Fruit fly (Drosophila melanogaster) whole organism, embryonic: ENCODE measurements around the gene CG9270.

Experiments used
- B-H1 ChIP-seq: fragments of 200-800 bp; sonication (Bioruptor generic); IDR thresholded peaks from 3 replicates; pipeline ENCODE4 v1.3.6; 2022; ENCODE audit warnings: missing biosample characterization, missing genetic modification characterization
- Bteb2 ChIP-seq: fragments of 200-800 bp; sonication (Bioruptor generic); optimal IDR thresholded peaks from 2 replicates; lab custom pipeline; 2016; ENCODE audit warnings: missing biosample characterization, missing genetic modification characterization
- CG10321 ChIP-seq: fragments of 200-800 bp; sonication (Bioruptor generic); IDR thresholded peaks from 2 replicates; pipeline ENCODE4 v1.3.6; 2022; ENCODE audit warnings: missing biosample characterization, missing genetic modification characterization
- CG10366 ChIP-seq: fragments of 200-800 bp; sonication (Bioruptor generic); IDR thresholded peaks from 2 replicates; pipeline ENCODE4 v1.3.6; 2022; ENCODE audit warnings: missing biosample characterization, missing genetic modification characterization
- CG11093 ChIP-seq: fragments of 200-800 bp; sonication (Bioruptor generic); IDR thresholded peaks from 3 replicates; pipeline ENCODE4 v1.3.6; 2022; ENCODE audit warnings: missing biosample characterization, missing genetic modification characterization
- CG13287 ChIP-seq: fragments of 200-800 bp; sonication (Bioruptor generic); IDR thresholded peaks from 2 replicates; pipeline ENCODE4 v1.3.6; 2022; ENCODE audit warnings: missing biosample characterization, missing genetic modification characterization; ENCODE audit not compliant: partially characterized antibody
- CG13894 ChIP-seq: fragments of 200-800 bp; sonication (Bioruptor generic); optimal IDR thresholded peaks from 3 replicates; lab custom pipeline; 2018; ENCODE audit warnings: missing biosample characterization, mild to moderate bottlenecking, missing genetic modification characterization, moderate library complexity
- CG15479 ChIP-seq: fragments of 200-800 bp; sonication (Bioruptor generic); optimal IDR thresholded peaks from 3 replicates; lab custom pipeline; 2019; ENCODE audit warnings: missing biosample characterization, mild to moderate bottlenecking, missing genetic modification characterization, moderate library complexity
- CG17568 ChIP-seq: fragments of 200-800 bp; sonication (Bioruptor generic); optimal IDR thresholded peaks from 2 replicates; lab custom pipeline; 2018; ENCODE audit warnings: missing biosample characterization, mild to moderate bottlenecking, missing genetic modification characterization, moderate library complexity
- CG2116 ChIP-seq: fragments of 200-800 bp; sonication (Bioruptor generic); optimal IDR thresholded peaks from 3 replicates; lab custom pipeline; 2018; ENCODE audit warnings: missing biosample characterization, mild to moderate bottlenecking, missing genetic modification characterization
- CG2889 ChIP-seq: fragments of 200-800 bp; sonication (Bioruptor generic); IDR thresholded peaks from 3 replicates; pipeline ENCODE4 v1.3.6; 2022; ENCODE audit warnings: missing biosample characterization, missing genetic modification characterization
- CG30020 ChIP-seq: fragments of 200-800 bp; optimal IDR thresholded peaks from 2 replicates; lab custom pipeline; 2019; ENCODE audit warnings: missing biosample characterization, mild to moderate bottlenecking, missing genetic modification characterization, moderate library complexity
- CG30431 ChIP-seq: fragments of 200-800 bp; sonication (Bioruptor generic); optimal IDR thresholded peaks from 2 replicates; lab custom pipeline; 2017; ENCODE audit warnings: missing biosample characterization, missing genetic modification characterization
- CG5180 ChIP-seq: fragments of 200-800 bp; sonication (Bioruptor generic); optimal IDR thresholded peaks from 3 replicates; lab custom pipeline; 2017; ENCODE audit warnings: missing biosample characterization, missing genetic modification characterization, mild to moderate bottlenecking, moderate library complexity, missing genetic modification reagents
- CG6272 ChIP-seq: fragments of 200-800 bp; sonication (Bioruptor generic); IDR thresholded peaks from 2 replicates; pipeline ENCODE4 v1.3.6; 2022; ENCODE audit warnings: missing biosample characterization, missing genetic modification characterization
- CG8089 ChIP-seq: fragments of 200-800 bp; sonication (Bioruptor generic); optimal IDR thresholded peaks from 3 replicates; lab custom pipeline; 2016; ENCODE audit warnings: missing biosample characterization, missing genetic modification characterization
- CG8290 ChIP-seq, 3 experiments: fragments of 200-800 bp; sonication (Bioruptor generic); optimal IDR thresholded peaks; 2 replicates each; lab custom pipeline; 2016 to 2019; ENCODE audit warnings: missing biosample characterization in 3 of 3, missing genetic modification characterization in 3 of 3, mild to moderate bottlenecking in 2 of 3, moderate library complexity in 1 of 3
- CG8944 ChIP-seq: fragments of 200-800 bp; sonication (Bioruptor generic); optimal IDR thresholded peaks from 3 replicates; lab custom pipeline; 2016; ENCODE audit warnings: missing biosample characterization, missing genetic modification characterization
- CG9797 ChIP-seq: fragments of 200-800 bp; sonication (Bioruptor generic); optimal IDR thresholded peaks from 3 replicates; lab custom pipeline; 2018; ENCODE audit warnings: missing biosample characterization, mild to moderate bottlenecking, missing genetic modification characterization
- CG9932 ChIP-seq: fragments of 200-800 bp; sonication (Bioruptor generic); IDR thresholded peaks from 2 replicates; pipeline ENCODE4 v1.3.6; 2022; ENCODE audit warnings: missing biosample characterization, missing genetic modification characterization
- Deaf1 ChIP-seq: fragments of 200-800 bp; optimal IDR thresholded peaks from 3 replicates; lab custom pipeline; 2019; ENCODE audit warnings: missing biosample characterization, mild to moderate bottlenecking, missing genetic modification characterization, moderate library complexity
- Dek ChIP-seq: fragments of 200-800 bp; sonication (Bioruptor generic); optimal IDR thresholded peaks from 3 replicates; lab custom pipeline; 2019; ENCODE audit warnings: missing biosample characterization, mild to moderate bottlenecking, missing genetic modification characterization, moderate library complexity
- E2f1 ChIP-seq: fragments of 200-800 bp; sonication (Bioruptor generic); IDR thresholded peaks from 2 replicates; pipeline ENCODE4 v1.3.6; 2022; ENCODE audit warnings: missing biosample characterization, missing genetic modification characterization
- Elba2 ChIP-seq: fragments of 200-800 bp; sonication (Bioruptor generic); optimal IDR thresholded peaks from 3 replicates; lab custom pipeline; 2016; ENCODE audit warnings: missing biosample characterization, missing genetic modification characterization
- Fer2 ChIP-seq: fragments of 200-800 bp; sonication (Bioruptor generic); optimal IDR thresholded peaks from 2 replicates; lab custom pipeline; 2018; ENCODE audit warnings: missing biosample characterization, mild to moderate bottlenecking, missing genetic modification characterization, moderate library complexity
- HLHmδ ChIP-seq: fragments of 200-800 bp; sonication (Bioruptor generic); optimal IDR thresholded peaks from 2 replicates; lab custom pipeline; 2018; ENCODE audit warnings: missing biosample characterization, mild to moderate bottlenecking, missing genetic modification characterization, moderate library complexity
- MBD-R2 ChIP-seq: fragments of 200-800 bp; sonication (Bioruptor generic); IDR thresholded peaks from 2 replicates; pipeline ENCODE4 v1.3.6; 2022; ENCODE audit warnings: missing biosample characterization, missing genetic modification characterization
- Mes4 ChIP-seq: fragments of 200-800 bp; sonication (Bioruptor generic); optimal IDR thresholded peaks from 2 replicates; lab custom pipeline; 2016; ENCODE audit warnings: missing biosample characterization, missing genetic modification characterization
- NC2β ChIP-seq: fragments of 200-800 bp; sonication (Bioruptor generic); optimal IDR thresholded peaks from 2 replicates; lab custom pipeline; 2016; ENCODE audit warnings: missing biosample characterization, missing genetic modification characterization
- Oaz ChIP-seq: fragments of 200-800 bp; sonication (Bioruptor generic); IDR thresholded peaks from 2 replicates; pipeline ENCODE4 v1.3.6; 2022; ENCODE audit warnings: missing biosample characterization, missing genetic modification characterization
- az2 ChIP-seq: fragments of 200-800 bp; sonication (Bioruptor generic); optimal IDR thresholded peaks from 3 replicates; lab custom pipeline; 2016; ENCODE audit warnings: missing biosample characterization, missing genetic modification characterization
- cad ChIP-seq: fragments of >200 bp; optimal IDR thresholded peaks from 2 replicates; lab custom pipeline; 2017; ENCODE audit warnings: missing biosample characterization, missing genetic modification characterization
- cas ChIP-seq: fragments of 200-800 bp; sonication (Bioruptor generic); IDR thresholded peaks from 2 replicates; pipeline ENCODE4 v1.3.6; 2022; ENCODE audit warnings: missing biosample characterization, missing genetic modification characterization
- chif ChIP-seq, 2 experiments: fragments of 200-800 bp; sonication (Bioruptor generic); optimal IDR thresholded peaks; 3 replicates each; lab custom pipeline; 2016; ENCODE audit warnings: missing biosample characterization in 2 of 2, missing genetic modification characterization in 2 of 2
- chm ChIP-seq: fragments of 200-800 bp; sonication (Bioruptor generic); IDR thresholded peaks from 2 replicates; pipeline ENCODE4 v1.3.6; 2022; ENCODE audit warnings: missing biosample characterization, missing genetic modification characterization
- ci ChIP-seq: fragments of 200-800 bp; sonication (Bioruptor generic); IDR thresholded peaks from 3 replicates; pipeline ENCODE4 v1.3.6; 2022; ENCODE audit warnings: missing biosample characterization, missing genetic modification characterization
- dan ChIP-seq: fragments of 200-800 bp; sonication (Bioruptor generic); IDR thresholded peaks from 2 replicates; pipeline ENCODE4 v1.3.6; 2022; ENCODE audit warnings: missing biosample characterization, missing genetic modification characterization
- luna ChIP-seq: fragments of 200-800 bp; sonication (Bioruptor generic); optimal IDR thresholded peaks from 2 replicates; lab custom pipeline; 2016; ENCODE audit warnings: missing biosample characterization, missing genetic modification characterization
- org-1 ChIP-seq: fragments of 200-800 bp; sonication (Bioruptor generic); optimal IDR thresholded peaks from 2 replicates; lab custom pipeline; 2017; ENCODE audit warnings: missing biosample characterization, missing genetic modification characterization
- pros ChIP-seq: fragments of 200-800 bp; sonication (Bioruptor generic); optimal IDR thresholded peaks from 3 replicates; lab custom pipeline; 2019; ENCODE audit warnings: missing biosample characterization, mild to moderate bottlenecking, missing genetic modification characterization, moderate library complexity
- run ChIP-seq: fragments of 200-800 bp; sonication (Bioruptor generic); optimal IDR thresholded peaks from 3 replicates; lab custom pipeline; 2018; ENCODE audit warnings: missing biosample characterization, mild to moderate bottlenecking, missing genetic modification characterization
- sd ChIP-seq: fragments of 200-800 bp; sonication (Bioruptor generic); optimal IDR thresholded peaks from 3 replicates; lab custom pipeline; 2018; ENCODE audit warnings: missing biosample characterization, mild to moderate bottlenecking, missing genetic modification characterization, moderate library complexity
- sisA ChIP-seq: fragments of 200-800 bp; sonication (Bioruptor generic); IDR thresholded peaks from 2 replicates; pipeline ENCODE4 v1.3.6; 2022; ENCODE audit warnings: missing biosample characterization, missing genetic modification characterization
- slou ChIP-seq: fragments of 200-800 bp; sonication (Bioruptor generic); optimal IDR thresholded peaks from 3 replicates; lab custom pipeline; 2016; ENCODE audit warnings: missing biosample characterization, missing genetic modification characterization
- tna ChIP-seq: fragments of 200-800 bp; sonication (Bioruptor generic); IDR thresholded peaks from 2 replicates; pipeline ENCODE4 v1.3.6; 2022; ENCODE audit warnings: missing biosample characterization, missing genetic modification characterization; ENCODE audit not compliant: partially characterized antibody
- tx ChIP-seq: fragments of 200-800 bp; sonication (Bioruptor generic); optimal IDR thresholded peaks from 2 replicates; lab custom pipeline; 2016; ENCODE audit warnings: missing biosample characterization, missing genetic modification characterization
- vfl ChIP-seq: fragments of 200-800 bp; sonication (Bioruptor generic); optimal IDR thresholded peaks from 2 replicates; lab custom pipeline; 2016; ENCODE audit warnings: missing biosample characterization, missing genetic modification characterization
- vvl ChIP-seq: fragments of 200-800 bp; sonication (Bioruptor generic); IDR thresholded peaks from 2 replicates; pipeline ENCODE4 v1.3.6; 2022; ENCODE audit warnings: missing biosample characterization, missing genetic modification characterization
- wdn ChIP-seq: fragments of 200-800 bp; sonication (Bioruptor generic); IDR thresholded peaks from 2 replicates; pipeline ENCODE4 v1.3.6; 2022; ENCODE audit warnings: missing biosample characterization, missing genetic modification characterization
- zfh1 ChIP-seq: fragments of 200-800 bp; sonication (Bioruptor generic); IDR thresholded peaks from 3 replicates; pipeline ENCODE4 v1.3.6; 2022; ENCODE audit warnings: missing biosample characterization, missing genetic modification characterization
- zfh2 ChIP-seq: fragments of 200-800 bp; sonication (Bioruptor generic); optimal IDR thresholded peaks from 2 replicates; lab custom pipeline; 2016; ENCODE audit warnings: missing biosample characterization, missing genetic modification characterization

CG9270 gene

dm6 chr2L:20944886-20945558, 11.1 kb upstream of the CG9270 start (continued):
- TF ChIP-seq CG30431 (GFP tag; lab: Kevin White, UChicago) (peak; percentile 5), CG8290 (GFP tag; optimal IDR thresholded peaks at IDR 0.05; lab: Kevin White, UChicago) (no peak), CG8290 (tag; optimal IDR thresholded peaks at IDR 0.05; lab: Kevin White, UChicago) (peak in 1 of 2 experiments; percentile 50), CG2889 (no peak), run (tag; lab: Kevin White, UChicago) (peak; percentile 9), CG13287 (GFP tag; lab: Robert Waterston, UW) (0 out of 2 replicates have a peak, but pooled peaks have one; percentile 13), CG10366 (GFP tag; lab: Robert Waterston, UW) (peak; percentile 45; the same call in 1 of the 2 replicates), Deaf1 (tag; lab: Kevin White, UChicago) (no peak), CG9932 (GFP tag; lab: Robert Waterston, UW) (no peak), CG13894 (no peak), NC2β (GFP tag; lab: Kevin White, UChicago) (peak; percentile 15), tna (no peak), chm (GFP tag; lab: Robert Waterston, UW) (no peak; the same call in 1 of the 2 replicates), cad (GFP tag; lab: Kevin White, UChicago) (no peak), CG30020 (tag; lab: Kevin White, UChicago) (no peak), CG2116 (GFP tag; lab: Kevin White, UChicago) (no peak), sisA (GFP tag; lab: Robert Waterston, UW) (peak; percentile 49; the same call in 1 of the 2 replicates), CG11093 (GFP tag; lab: Robert Waterston, UW) (no peak), MBD-R2 (GFP tag; lab: Robert Waterston, UW) (no peak), pros (no peak), Elba2 (GFP tag; lab: Kevin White, UChicago) (no peak), Bteb2 (GFP tag; lab: Kevin White, UChicago) (no peak), chif (GFP tag; optimal IDR thresholded peaks at IDR 0.05; lab: Kevin White, UChicago) (peak; percentile 39 to 64), CG8944 (GFP tag; lab: Kevin White, UChicago) (peak; percentile 27), wdn (GFP tag; lab: Robert Waterston, UW) (no peak), sd (tag; lab: Kevin White, UChicago) (no peak), vvl (GFP tag; lab: Robert Waterston, UW) (0 out of 2 replicates have a peak, but pooled peaks have one; percentile 39), E2f1 (GFP tag; lab: Robert Waterston, UW) (no peak), CG5180 (GFP tag; lab: Kevin White, UChicago) (peak; percentile 30), CG8089 (GFP tag; lab: Kevin White, UChicago) (peak; percentile 47), HLHmδ (no peak), dan (GFP tag; lab: Robert Waterston, UW) (no peak), vfl (GFP tag; lab: Kevin White, UChicago) (no peak), tx (no peak), slou (no peak), zfh1 (GFP tag; lab: Robert Waterston, UW) (peak; percentile 66; the same call in 2 of the 3 replicates), cas (GFP tag; lab: Robert Waterston, UW) (no peak), Mes4 (GFP tag; lab: Kevin White, UChicago) (no peak), zfh2 (GFP tag; lab: Kevin White, UChicago) (no peak), CG17568 (GFP tag; lab: Kevin White, UChicago) (no peak), CG6272 (GFP tag; lab: Robert Waterston, UW) (no peak), Oaz (GFP tag; lab: Robert Waterston, UW) (no peak), CG10321 (no peak), CG9797 (GFP tag; lab: Kevin White, UChicago) (no peak), org-1 (GFP tag; lab: Kevin White, UChicago) (peak; percentile 53), CG15479 (GFP tag; lab: Kevin White, UChicago) (no peak), az2 (GFP tag; lab: Kevin White, UChicago) (peak; percentile 58), ci (GFP tag; lab: Robert Waterston, UW) (peak; percentile 71), Dek (tag; lab: Kevin White, UChicago) (no peak), luna (GFP tag; lab: Kevin White, UChicago) (no peak), B-H1 (GFP tag; lab: Robert Waterston, UW) (no peak), Fer2 (tag; lab: Kevin White, UChicago) (no peak)
